Worm (Caenorhabditis elegans) whole organism, young adult: ENCODE data around the gene K10D11.5.

Experiments used
- F10E7.11 ChIP-seq: sonication (generic microtip); optimal IDR thresholded peaks from 2 replicates; lab custom pipeline; 2017; ENCODE audit warnings: mild to moderate bottlenecking, missing genetic modification characterization, moderate library complexity, missing compliant biosample characterization
- ama-1 ChIP-seq, 3 experiments: fragments of 150-350 bp in 1 of 3; sonication (generic microtip) in 2 of 3; optimal IDR thresholded peaks; 2 replicates each; lab custom pipeline; 2014 to 2018; ENCODE audit warnings: missing biosample characterization in 2 of 3, missing genetic modification characterization in 2 of 3, missing genetic modification reagents in 2 of 3
- attf-5 ChIP-seq: fragments of 200-800 bp; sonication (Bioruptor generic); optimal IDR thresholded peaks from 2 replicates; lab custom pipeline; 2018; ENCODE audit warnings: mild to moderate bottlenecking, missing genetic modification characterization, missing compliant biosample characterization
- dox-1 ChIP-seq: fragments of 200-800 bp; sonication (Bioruptor generic); IDR thresholded peaks from 2 replicates; pipeline ENCODE4 v1.3.6; 2022; ENCODE audit warnings: missing genetic modification reagents, missing genetic modification characterization, missing compliant biosample characterization
- ets-4 ChIP-seq: fragments of 200-800 bp; sonication (Bioruptor generic); optimal IDR thresholded peaks from 2 replicates; lab custom pipeline; 2018; ENCODE audit warnings: mild to moderate bottlenecking, missing genetic modification characterization, missing compliant biosample characterization
- lin-35 ChIP-seq, 3 experiments: fragments of 150-350 bp in 2 of 3; sonication (generic microtip) in 1 of 3; optimal IDR thresholded peaks; 2 replicates each; lab custom pipeline; 2014 to 2018; ENCODE audit warnings: missing biosample characterization in 3 of 3, missing genetic modification characterization in 3 of 3, missing genetic modification reagents in 3 of 3
- snpc-4 ChIP-seq, 5 experiments: fragments of 150-350 bp in 1 of 5; sonication (generic microtip) in 4 of 5; optimal IDR thresholded peaks; 2 replicates each; lab custom pipeline; 2014 to 2018; ENCODE audit warnings: missing genetic modification characterization in 5 of 5, missing biosample characterization in 3 of 5, antibody characterized with exemption in 2 of 5, mild to moderate bottlenecking in 2 of 5, missing compliant biosample characterization in 2 of 5, missing genotype in 2 of 5, moderate library complexity in 2 of 5, missing genetic modification reagents in 1 of 5
- somi-1 ChIP-seq: fragments of 200-800 bp; sonication (Bioruptor generic); optimal IDR thresholded peaks from 2 replicates; lab custom pipeline; 2018; ENCODE audit warnings: mild to moderate bottlenecking, missing genetic modification characterization, missing compliant biosample characterization
- unc-62 ChIP-seq: fragments of 150-350 bp; optimal IDR thresholded peaks from 2 replicates; lab custom pipeline; 2014; ENCODE audit warnings: missing biosample characterization, missing genetic modification reagents, missing genetic modification characterization
- ztf-25 ChIP-seq: fragments of 200-800 bp; sonication (Bioruptor generic); IDR thresholded peaks from 2 replicates; pipeline ENCODE4 v1.3.6; 2022; ENCODE audit warnings: missing genetic modification reagents, missing genetic modification characterization, missing compliant biosample characterization
- ztf-28 ChIP-seq: fragments of 200-800 bp; sonication (Bioruptor generic); IDR thresholded peaks from 2 replicates; pipeline ENCODE4 v1.3.6; 2022; ENCODE audit warnings: missing genetic modification reagents, missing genetic modification characterization, missing compliant biosample characterization

DNA sequence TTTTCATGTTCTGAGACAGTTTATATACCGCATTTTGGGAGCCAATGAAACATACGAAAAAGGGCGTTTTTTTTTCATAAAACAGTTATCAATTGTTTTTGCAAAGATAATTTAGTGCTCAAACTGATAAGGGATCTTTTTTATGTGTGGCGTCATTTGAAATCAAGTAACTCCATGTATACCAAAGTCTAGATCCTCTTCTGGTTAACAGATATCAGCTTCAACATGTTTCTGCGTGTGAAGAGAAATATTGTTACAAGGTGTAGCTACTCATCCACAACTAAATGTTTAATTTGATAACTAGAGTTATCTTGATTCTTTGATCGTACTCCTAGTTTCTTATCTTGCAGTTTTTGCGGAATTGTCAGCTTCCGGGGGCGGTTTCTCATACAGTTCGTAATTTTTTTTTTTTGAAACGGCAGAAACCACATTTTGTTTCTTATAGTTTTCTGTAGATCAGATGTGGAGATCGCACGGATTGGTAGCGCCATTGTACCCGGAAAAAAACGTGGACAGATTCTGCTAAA, 19.6 kb downstream of the K10D11.5 start:
- TF ChIP-seq ama-1 (optimal IDR thresholded peaks at IDR 0.05; lab: Kevin White, UChicago): no peak
- TF ChIP-seq ama-1 (GFP tag; optimal IDR thresholded peaks at IDR 0.05; lab: Kevin White, UChicago): no peak
- TF ChIP-seq unc-62 (GFP tag; lab: Kevin White, UChicago): no peak
- TF ChIP-seq ztf-25 (GFP tag; lab: Robert Waterston, UW): no peak
- no peak for TF ChIP-seq attf-5 (GFP tag; lab: Kevin White, UChicago)
- no peak for TF ChIP-seq dox-1 (GFP tag; lab: Robert Waterston, UW)
- no peak for TF ChIP-seq snpc-4 (GFP tag; optimal IDR thresholded peaks at IDR 0.05; lab: Kevin White, UChicago)
- TF ChIP-seq snpc-4 (tag; optimal IDR thresholded peaks at IDR 0.05; lab: Kevin White, UChicago): no peak
- TF ChIP-seq somi-1: no peak
- no peak for TF ChIP-seq lin-35 (GFP tag; optimal IDR thresholded peaks at IDR 0.05; lab: Kevin White, UChicago)
- no peak for TF ChIP-seq ztf-28
- TF ChIP-seq F10E7.11 (tag; lab: Kevin White, UChicago): no peak
- TF ChIP-seq ets-4 (GFP tag; lab: Kevin White, UChicago): no peak
